Fruit fly (Drosophila melanogaster) whole organism, prepupa: ENCODE data around the gene scramb1.

Source experiments
- Blimp-1 ChIP-seq: fragments of 200-800 bp; sonication (Bioruptor generic); optimal IDR thresholded peaks from 3 replicates; lab custom pipeline; 2017; ENCODE audit warnings: missing biosample characterization, missing genetic modification characterization, mild to moderate bottlenecking, moderate library complexity, missing genetic modification reagents
- CG10631 ChIP-seq: fragments of 200-800 bp; sonication (Bioruptor generic); optimal IDR thresholded peaks from 2 replicates; lab custom pipeline; 2016; ENCODE audit warnings: missing biosample characterization, missing genetic modification characterization
- CG10669 ChIP-seq: fragments of 200-800 bp; sonication (Bioruptor generic); optimal IDR thresholded peaks from 3 replicates; lab custom pipeline; 2018; ENCODE audit warnings: missing biosample characterization, mild to moderate bottlenecking, missing genetic modification characterization, moderate library complexity
- CG11294 ChIP-seq: fragments of 200-800 bp; sonication (Bioruptor generic); IDR thresholded peaks from 2 replicates; pipeline ENCODE4 v1.3.6; 2022; ENCODE audit warnings: missing biosample characterization, missing genetic modification characterization
- CG11762 ChIP-seq: fragments of 200-800 bp; sonication (Bioruptor generic); optimal IDR thresholded peaks from 3 replicates; lab custom pipeline; 2016; ENCODE audit warnings: missing biosample characterization, missing genetic modification characterization; ENCODE audit not compliant: insufficient read depth
- CG11902 ChIP-seq: fragments of 200-800 bp; sonication (Bioruptor generic); optimal IDR thresholded peaks from 3 replicates; lab custom pipeline; 2016; ENCODE audit warnings: missing biosample characterization, missing genetic modification characterization
- CG15336 ChIP-seq: fragments of 200-800 bp; sonication (Bioruptor generic); IDR thresholded peaks from 2 replicates; pipeline ENCODE4 v1.3.6; 2022; ENCODE audit warnings: missing biosample characterization, missing genetic modification characterization
- CG1621 ChIP-seq: fragments of 200-800 bp; sonication (Bioruptor generic); optimal IDR thresholded peaks from 3 replicates; lab custom pipeline; 2018; ENCODE audit warnings: missing biosample characterization, mild to moderate bottlenecking, missing genetic modification characterization
- CG16779 ChIP-seq: fragments of 200-800 bp; sonication (Bioruptor generic); optimal IDR thresholded peaks from 3 replicates; lab custom pipeline; 2017; ENCODE audit warnings: missing biosample characterization, mild to moderate bottlenecking, missing genetic modification characterization
- CG32006 ChIP-seq: fragments of 200-800 bp; sonication (Bioruptor generic); optimal IDR thresholded peaks from 3 replicates; lab custom pipeline; 2017; ENCODE audit warnings: missing biosample characterization, mild to moderate bottlenecking, missing genetic modification characterization
- CG34406 ChIP-seq: fragments of 200-800 bp; sonication (Bioruptor generic); optimal IDR thresholded peaks from 3 replicates; lab custom pipeline; 2016; ENCODE audit warnings: missing biosample characterization, missing genetic modification characterization
- CG4318 ChIP-seq: fragments of 200-800 bp; sonication (Bioruptor generic); optimal IDR thresholded peaks from 3 replicates; lab custom pipeline; 2017; ENCODE audit warnings: missing biosample characterization, mild to moderate bottlenecking, missing genetic modification characterization
- CG6163 ChIP-seq: fragments of 200-800 bp; sonication (Bioruptor generic); IDR thresholded peaks from 3 replicates; pipeline ENCODE4 v1.3.6; 2022; ENCODE audit warnings: missing biosample characterization, missing genetic modification characterization
- CG6276 ChIP-seq: fragments of 200-800 bp; sonication (Bioruptor generic); optimal IDR thresholded peaks from 2 replicates; lab custom pipeline; 2017; ENCODE audit warnings: missing biosample characterization, mild to moderate bottlenecking, missing genetic modification characterization
- CG6808 ChIP-seq: fragments of 200-800 bp; sonication (Bioruptor generic); optimal IDR thresholded peaks from 3 replicates; lab custom pipeline; 2017; ENCODE audit warnings: missing biosample characterization, missing genetic modification characterization, mild to moderate bottlenecking, moderate library complexity, missing genetic modification reagents
- CG8119 ChIP-seq: fragments of 200-800 bp; sonication (Bioruptor generic); IDR thresholded peaks from 3 replicates; pipeline ENCODE4 v1.3.6; 2022; ENCODE audit warnings: missing biosample characterization, missing genetic modification characterization
- CG8632 ChIP-seq: fragments of 200-800 bp; sonication (Bioruptor generic); optimal IDR thresholded peaks from 3 replicates; lab custom pipeline; 2016; ENCODE audit warnings: missing biosample characterization, missing genetic modification characterization
- Eip78C ChIP-seq: fragments of 200-800 bp; sonication (Bioruptor generic); peaks from one replicate; lab custom pipeline; 2016; ENCODE audit warnings: missing biosample characterization, missing genetic modification characterization
- Ets96B ChIP-seq: fragments of 200-800 bp; optimal IDR thresholded peaks from 2 replicates; lab custom pipeline; 2019; ENCODE audit warnings: missing biosample characterization, mild to moderate bottlenecking, missing genetic modification characterization, moderate library complexity
- Gug ChIP-seq: fragments of 200-800 bp; sonication (Bioruptor generic); IDR thresholded peaks from 2 replicates; pipeline ENCODE4 v1.3.6; 2022; ENCODE audit warnings: missing biosample characterization, missing genetic modification characterization
- Hr38 ChIP-seq: sonication (Bioruptor generic); optimal IDR thresholded peaks from 2 replicates; lab custom pipeline; 2016; ENCODE audit warnings: missing biosample characterization, missing genetic modification characterization
- Hr4 ChIP-seq: fragments of 200-800 bp; sonication (Bioruptor generic); optimal IDR thresholded peaks from 3 replicates; lab custom pipeline; 2016; ENCODE audit warnings: missing biosample characterization, missing genetic modification characterization
- Lpt ChIP-seq: fragments of 200-800 bp; sonication (Bioruptor generic); optimal IDR thresholded peaks from 3 replicates; lab custom pipeline; 2016; ENCODE audit warnings: missing biosample characterization, missing genetic modification characterization
- Met ChIP-seq: fragments of 200-800 bp; sonication (Bioruptor generic); optimal IDR thresholded peaks from 3 replicates; lab custom pipeline; 2016; ENCODE audit warnings: missing biosample characterization, missing genetic modification characterization
- Smox ChIP-seq: fragments of 200-800 bp; sonication (Bioruptor generic); optimal IDR thresholded peaks from 3 replicates; lab custom pipeline; 2016; ENCODE audit warnings: missing biosample characterization, missing genetic modification characterization
- Sox14 ChIP-seq: fragments of 200-800 bp; sonication (Bioruptor generic); optimal IDR thresholded peaks from 3 replicates; lab custom pipeline; 2016; ENCODE audit warnings: missing biosample characterization, missing genetic modification characterization
- Sox15 ChIP-seq: fragments of 200-800 bp; sonication (Bioruptor generic); optimal IDR thresholded peaks from 3 replicates; lab custom pipeline; 2016; ENCODE audit warnings: missing biosample characterization, missing genetic modification characterization
- achi ChIP-seq: fragments of 200-800 bp; sonication (Bioruptor generic); optimal IDR thresholded peaks from 3 replicates; lab custom pipeline; 2016; ENCODE audit warnings: missing biosample characterization, missing genetic modification characterization
- cyc ChIP-seq: fragments of 200-800 bp; sonication (Bioruptor generic); optimal IDR thresholded peaks from 3 replicates; lab custom pipeline; 2016; ENCODE audit warnings: missing biosample characterization, missing genetic modification characterization
- eg ChIP-seq: fragments of 200-800 bp; sonication (Bioruptor generic); IDR thresholded peaks from 3 replicates; pipeline ENCODE4 v1.3.6; 2022; ENCODE audit warnings: missing biosample characterization, missing genetic modification characterization
- fkh ChIP-seq: fragments of 200-800 bp; sonication (Bioruptor generic); optimal IDR thresholded peaks from 3 replicates; lab custom pipeline; 2017; ENCODE audit warnings: missing biosample characterization, mild to moderate bottlenecking, missing genetic modification characterization, moderate library complexity
- net ChIP-seq: fragments of 200-800 bp; sonication (Bioruptor generic); optimal IDR thresholded peaks from 3 replicates; lab custom pipeline; 2016; ENCODE audit warnings: missing biosample characterization, missing genetic modification characterization
- pdm3 ChIP-seq: fragments of 200-800 bp; sonication (Bioruptor generic); optimal IDR thresholded peaks from 3 replicates; lab custom pipeline; 2016; ENCODE audit warnings: missing biosample characterization, missing genetic modification characterization
- spab ChIP-seq: fragments of 200-800 bp; sonication (Bioruptor generic); optimal IDR thresholded peaks from 2 replicates; lab custom pipeline; 2017; ENCODE audit warnings: missing biosample characterization, mild to moderate bottlenecking, missing genetic modification characterization, missing genetic modification reagents
- ss ChIP-seq, 2 experiments: fragments of 200-800 bp; sonication (Bioruptor generic); optimal IDR thresholded peaks; 2 replicates in 1 of 2; 3 replicates in 1 of 2; lab custom pipeline; 2017 to 2018; ENCODE audit warnings: mild to moderate bottlenecking in 2 of 2, missing biosample characterization in 2 of 2, missing genetic modification characterization in 2 of 2, moderate library complexity in 1 of 2
- svp ChIP-seq: fragments of 200-800 bp; sonication (Bioruptor generic); peaks from one replicate; lab custom pipeline; 2016; ENCODE audit warnings: missing biosample characterization, missing genetic modification characterization
- topi ChIP-seq: fragments of 200-800 bp; sonication (Bioruptor generic); optimal IDR thresholded peaks from 3 replicates; lab custom pipeline; 2016; ENCODE audit warnings: missing biosample characterization, missing genetic modification characterization
- vri ChIP-seq: fragments of 200-800 bp; sonication (Bioruptor generic); optimal IDR thresholded peaks from 3 replicates; lab custom pipeline; 2016; ENCODE audit warnings: missing biosample characterization, mild to moderate bottlenecking, missing genetic modification characterization

Gene scramb1

dm6 chr3L:10224470-10225213 lies 398 bp downstream of the scramb1 start (continued):
- no peak for TF ChIP-seq Hr38
- no peak for TF ChIP-seq Blimp-1 (GFP tag; lab: Kevin White, UChicago)
- no peak for TF ChIP-seq CG6808 (GFP tag; lab: Kevin White, UChicago)
- TF ChIP-seq Gug = no peak
- no peak for TF ChIP-seq Met
- TF ChIP-seq cyc = peak; percentile 21
- no peak for TF ChIP-seq CG11762 (GFP tag; lab: Kevin White, UChicago)
- no peak for TF ChIP-seq Sox15 (GFP tag; lab: Kevin White, UChicago)
- no peak for TF ChIP-seq spab (GFP tag; lab: Kevin White, UChicago)
- TF ChIP-seq CG34406 (GFP tag; lab: Kevin White, UChicago) = peak; percentile 4
- no peak for TF ChIP-seq Ets96B (tag; lab: Kevin White, UChicago)

- peak; percentile 96 for TF ChIP-seq svp (GFP tag; lab: Kevin White, UChicago)
- TF ChIP-seq fkh = peak; percentile 63
- no peak for TF ChIP-seq Hr4 (GFP tag; lab: Kevin White, UChicago)
- TF ChIP-seq vri (GFP tag; lab: Kevin White, UChicago) = peak; percentile 88
These were observed 1.6 kb downstream of the scramb1 start for dm6 chr3L:10223397-10223796.

- TF ChIP-seq topi = no peak
- peak; percentile 53 for TF ChIP-seq svp (GFP tag; lab: Kevin White, UChicago)
- peak; percentile 6 for TF ChIP-seq CG1621 (tag; lab: Kevin White, UChicago)
- TF ChIP-seq fkh = no peak
- peak; percentile 14 for TF ChIP-seq Eip78C (GFP tag; lab: Kevin White, UChicago)
- TF ChIP-seq, all 60 proteins: peak for 3
These were observed 5.0 kb downstream of the scramb1 start, which contains the start of gene CG32055 for dm6 chr3L:10220064-10220463. Gene CG32055, minus strand, starts transcription at chr3L:10220164.

- no peak for TF ChIP-seq CG8119 (GFP tag; lab: Robert Waterston, UW)
These were observed 9.7 kb downstream of the scramb1 start, which contains the start of gene CG8065 for dm6 chr3L:10215365-10215764. Gene CG8065, plus strand, starts transcription at chr3L:10215665.

- TF ChIP-seq pdm3 (GFP tag; lab: Kevin White, UChicago) (peak; percentile 46), CG15336 (GFP tag; lab: Robert Waterston, UW) (peak; percentile 58), Smox (GFP tag; lab: Kevin White, UChicago) (peak; percentile 31), CG4318 (GFP tag; lab: Kevin White, UChicago) (peak; percentile 41), CG6808 (GFP tag; lab: Kevin White, UChicago) (no peak), eg (GFP tag; lab: Robert Waterston, UW) (peak; percentile 31; the same call in 1 of the 3 replicates), CG34406 (GFP tag; lab: Kevin White, UChicago) (peak; percentile 54), CG11762 (GFP tag; lab: Kevin White, UChicago) (no peak), CG10669 (GFP tag; lab: Kevin White, UChicago) (no peak), achi (GFP tag; lab: Kevin White, UChicago) (peak; percentile 29), Blimp-1 (GFP tag; lab: Kevin White, UChicago) (peak; percentile 84), CG1621 (tag; lab: Kevin White, UChicago) (no peak), Sox15 (GFP tag; lab: Kevin White, UChicago) (no peak), CG16779 (no peak), topi (peak; percentile 31), CG6276 (peak; percentile 24), net (GFP tag; lab: Kevin White, UChicago) (peak; percentile 18), ss (GFP tag; optimal IDR thresholded peaks at IDR 0.05; lab: Kevin White, UChicago) (no peak), Lpt (GFP tag; lab: Kevin White, UChicago) (peak; percentile 31), fkh (peak; percentile 24), CG32006 (GFP tag; lab: Kevin White, UChicago) (peak; percentile 80), cyc (no peak), Eip78C (GFP tag; lab: Kevin White, UChicago) (peak; percentile 91), CG6163 (GFP tag; lab: Robert Waterston, UW) (0 out of 3 replicates have a peak, but pooled peaks have one; percentile 6), CG10631 (GFP tag; lab: Kevin White, UChicago) (peak; percentile 18), CG11294 (GFP tag; lab: Robert Waterston, UW) (no peak), Met (peak; percentile 27), Sox14 (GFP tag; lab: Kevin White, UChicago) (no peak), Hr4 (GFP tag; lab: Kevin White, UChicago) (peak; percentile 70), CG8632 (peak; percentile 27), CG8119 (GFP tag; lab: Robert Waterston, UW) (peak; percentile 33; the same call in 1 of the 3 replicates), CG11902 (GFP tag; lab: Kevin White, UChicago) (peak; percentile 29), Ets96B (tag; lab: Kevin White, UChicago) (no peak)
These were observed 18.6 kb downstream of the scramb1 start for dm6 chr3L:10206226-10206968.
